Fruit fly (Drosophila melanogaster) whole organism, embryonic: Measurements from ENCODE around the gene CG14340.
A peak's percentile ranks its signal among the peaks of the same experiment; 100 is the strongest.

ENCODE experiments used
- ATbp ChIP-seq: fragments of 200-800 bp; sonication (Bioruptor generic); optimal IDR thresholded peaks from 2 replicates; lab custom pipeline; 2017; ENCODE audit warnings: missing biosample characterization, mild to moderate bottlenecking, missing genetic modification characterization, missing genetic modification reagents
- Atf-2 ChIP-seq: fragments of 200-800 bp; sonication (Bioruptor generic); optimal IDR thresholded peaks from 2 replicates; lab custom pipeline; 2016; ENCODE audit warnings: missing biosample characterization, missing genetic modification characterization
- CG12071 ChIP-seq: fragments of 200-800 bp; sonication (Bioruptor generic); optimal IDR thresholded peaks from 3 replicates; lab custom pipeline; 2018; ENCODE audit warnings: missing biosample characterization, mild to moderate bottlenecking, missing genetic modification characterization
- CG12155 ChIP-seq: fragments of 200-800 bp; sonication (Bioruptor generic); optimal IDR thresholded peaks from 3 replicates; lab custom pipeline; 2016; ENCODE audit warnings: missing biosample characterization, missing genetic modification characterization
- CG12299 ChIP-seq: fragments of 200-800 bp; sonication (Bioruptor generic); optimal IDR thresholded peaks from 2 replicates; lab custom pipeline; 2018; ENCODE audit warnings: missing biosample characterization, mild to moderate bottlenecking, missing genetic modification characterization
- CG13287 ChIP-seq: fragments of 200-800 bp; sonication (Bioruptor generic); IDR thresholded peaks from 2 replicates; pipeline ENCODE4 v1.3.6; 2022; ENCODE audit warnings: missing biosample characterization, missing genetic modification characterization; ENCODE audit not compliant: partially characterized antibody
- CG14014 ChIP-seq: fragments of 200-800 bp; sonication (Bioruptor generic); IDR thresholded peaks from 2 replicates; pipeline ENCODE4 v1.3.6; 2022; ENCODE audit warnings: missing biosample characterization, missing genetic modification characterization
- CG14710 ChIP-seq: fragments of 200-800 bp; sonication (Bioruptor generic); optimal IDR thresholded peaks from 3 replicates; lab custom pipeline; 2019; ENCODE audit warnings: missing biosample characterization, mild to moderate bottlenecking, missing genetic modification characterization, moderate library complexity
- CG16863 ChIP-seq: fragments of 200-800 bp; sonication (Bioruptor generic); optimal IDR thresholded peaks from 3 replicates; lab custom pipeline; 2016; ENCODE audit warnings: missing biosample characterization, missing genetic modification characterization
- CG17912 ChIP-seq: fragments of 200-800 bp; sonication (Bioruptor generic); optimal IDR thresholded peaks from 2 replicates; lab custom pipeline; 2018; ENCODE audit warnings: missing biosample characterization, mild to moderate bottlenecking, missing genetic modification characterization
- CG2116 ChIP-seq: fragments of 200-800 bp; sonication (Bioruptor generic); optimal IDR thresholded peaks from 3 replicates; lab custom pipeline; 2018; ENCODE audit warnings: missing biosample characterization, mild to moderate bottlenecking, missing genetic modification characterization
- CG2199 ChIP-seq: fragments of 200-800 bp; sonication (Bioruptor generic); IDR thresholded peaks from 3 replicates; pipeline ENCODE4 v1.3.6; 2022; ENCODE audit warnings: missing biosample characterization, missing genetic modification characterization
- CG4360 ChIP-seq: fragments of 200-800 bp; sonication (Bioruptor generic); IDR thresholded peaks from 2 replicates; pipeline ENCODE4 v1.3.6; 2022; ENCODE audit warnings: missing biosample characterization, missing genetic modification characterization
- CG4820 ChIP-seq: fragments of 200-800 bp; sonication (Bioruptor generic); optimal IDR thresholded peaks from 3 replicates; lab custom pipeline; 2016; ENCODE audit warnings: missing biosample characterization, missing genetic modification characterization
- CG6254 ChIP-seq: fragments of 200-800 bp; sonication (Bioruptor generic); optimal IDR thresholded peaks from 3 replicates; lab custom pipeline; 2017; ENCODE audit warnings: mild to moderate bottlenecking, missing biosample characterization, missing genetic modification reagents, missing genetic modification characterization
- CG6765 ChIP-seq: fragments of 200-800 bp; sonication (Bioruptor generic); optimal IDR thresholded peaks from 3 replicates; lab custom pipeline; 2017; ENCODE audit warnings: missing biosample characterization, mild to moderate bottlenecking, missing genetic modification characterization
- CG6791 ChIP-seq: fragments of 200-800 bp; sonication (Bioruptor generic); IDR thresholded peaks from 3 replicates; pipeline ENCODE4 v1.3.6; 2022; ENCODE audit warnings: missing biosample characterization, missing genetic modification characterization; ENCODE audit not compliant: partially characterized antibody
- CG6813 ChIP-seq: fragments of 200-800 bp; sonication (Bioruptor generic); optimal IDR thresholded peaks from 2 replicates; lab custom pipeline; 2017; ENCODE audit warnings: missing biosample characterization, missing genetic modification characterization, mild to moderate bottlenecking, moderate library complexity, missing genetic modification reagents
- CG7963 ChIP-seq: fragments of 200-800 bp; sonication (Bioruptor generic); IDR thresholded peaks from 3 replicates; pipeline ENCODE4 v1.3.6; 2022; ENCODE audit warnings: missing biosample characterization, missing genetic modification characterization; ENCODE audit not compliant: partially characterized antibody
- CG8944 ChIP-seq: fragments of 200-800 bp; sonication (Bioruptor generic); optimal IDR thresholded peaks from 3 replicates; lab custom pipeline; 2016; ENCODE audit warnings: missing biosample characterization, missing genetic modification characterization
- CG9609 ChIP-seq: fragments of 200-800 bp; sonication (Bioruptor generic); optimal IDR thresholded peaks from 3 replicates; lab custom pipeline; 2016; ENCODE audit warnings: missing biosample characterization, missing genetic modification characterization
- HLH54F ChIP-seq: fragments of 200-800 bp; sonication (Bioruptor generic); optimal IDR thresholded peaks from 3 replicates; lab custom pipeline; 2016; ENCODE audit warnings: missing biosample characterization, missing genetic modification characterization
- HmgZ ChIP-seq: fragments of 200-800 bp; sonication (Bioruptor generic); optimal IDR thresholded peaks from 2 replicates; lab custom pipeline; 2018; ENCODE audit warnings: missing biosample characterization, mild to moderate bottlenecking, missing genetic modification characterization
- Jarid2 ChIP-seq: fragments of 200-800 bp; sonication (Bioruptor generic); optimal IDR thresholded peaks from 3 replicates; lab custom pipeline; 2017; ENCODE audit warnings: mild to moderate bottlenecking, missing biosample characterization, missing genetic modification reagents, missing genetic modification characterization
- MTF-1 ChIP-seq: fragments of 200-800 bp; sonication (Bioruptor generic); optimal IDR thresholded peaks from 2 replicates; lab custom pipeline; 2018; ENCODE audit warnings: missing biosample characterization, mild to moderate bottlenecking, missing genetic modification characterization, borderline replicate concordance
- Meics ChIP-seq: fragments of 200-800 bp; sonication (Bioruptor generic); optimal IDR thresholded peaks from 2 replicates; lab custom pipeline; 2017; ENCODE audit warnings: missing biosample characterization, mild to moderate bottlenecking, missing genetic modification characterization
- NC2β ChIP-seq: fragments of 200-800 bp; sonication (Bioruptor generic); optimal IDR thresholded peaks from 2 replicates; lab custom pipeline; 2016; ENCODE audit warnings: missing biosample characterization, missing genetic modification characterization
- Ptx1 ChIP-seq: fragments of 200-800 bp; sonication (Bioruptor generic); IDR thresholded peaks from 2 replicates; pipeline ENCODE4 v1.3.6; 2022; ENCODE audit warnings: missing biosample characterization, missing genetic modification characterization
- Scr ChIP-seq: fragments of 200-800 bp; sonication (Bioruptor generic); IDR thresholded peaks from 2 replicates; pipeline ENCODE4 v1.3.6; 2022; ENCODE audit warnings: missing biosample characterization, missing genetic modification characterization; ENCODE audit not compliant: partially characterized antibody
- Sin3A ChIP-seq: fragments of >200 bp; optimal IDR thresholded peaks from 2 replicates; lab custom pipeline; 2018
- Spps ChIP-seq: fragments of 200-800 bp; sonication (Bioruptor generic); optimal IDR thresholded peaks from 2 replicates; lab custom pipeline; 2018; ENCODE audit warnings: missing biosample characterization, mild to moderate bottlenecking, missing genetic modification characterization
- Xbp1 ChIP-seq: fragments of 200-800 bp; sonication (Bioruptor generic); optimal IDR thresholded peaks from 3 replicates; lab custom pipeline; 2016; ENCODE audit warnings: missing biosample characterization, mild to moderate bottlenecking, missing genetic modification characterization
- Xrp1 ChIP-seq: fragments of 200-800 bp; sonication (Bioruptor generic); IDR thresholded peaks from 2 replicates; pipeline ENCODE4 v1.3.6; 2022; ENCODE audit warnings: missing biosample characterization, missing genetic modification characterization
- ara ChIP-seq: fragments of 200-800 bp; sonication (Bioruptor generic); IDR thresholded peaks from 2 replicates; pipeline ENCODE4 v1.3.6; 2022; ENCODE audit warnings: missing biosample characterization, missing genetic modification characterization
- ash1 ChIP-seq: fragments of 200-800 bp; sonication (Bioruptor generic); optimal IDR thresholded peaks from 2 replicates; lab custom pipeline; 2018; ENCODE audit warnings: missing biosample characterization, mild to moderate bottlenecking, missing genetic modification characterization
- bsh ChIP-seq, 2 experiments: fragments of 200-800 bp; sonication (Bioruptor generic); optimal IDR thresholded peaks; 2 replicates each; lab custom pipeline; 2017 to 2018; ENCODE audit warnings: mild to moderate bottlenecking in 2 of 2, missing biosample characterization in 2 of 2, missing genetic modification characterization in 2 of 2, moderate library complexity in 1 of 2
- chn ChIP-seq: fragments of 200-800 bp; sonication (Bioruptor generic); optimal IDR thresholded peaks from 2 replicates; lab custom pipeline; 2016; ENCODE audit warnings: missing biosample characterization, missing genetic modification characterization
- ci ChIP-seq: fragments of 200-800 bp; sonication (Bioruptor generic); IDR thresholded peaks from 3 replicates; pipeline ENCODE4 v1.3.6; 2022; ENCODE audit warnings: missing biosample characterization, missing genetic modification characterization
- dysf ChIP-seq: fragments of 200-800 bp; sonication (Bioruptor generic); IDR thresholded peaks from 3 replicates; pipeline ENCODE4 v1.3.6; 2022; ENCODE audit warnings: missing biosample characterization, missing genetic modification characterization
- en ChIP-seq: fragments of 200-800 bp; sonication (Bioruptor generic); optimal IDR thresholded peaks from 2 replicates; lab custom pipeline; 2016; ENCODE audit warnings: missing biosample characterization, missing genetic modification characterization
- her ChIP-seq: fragments of 200-800 bp; sonication (Bioruptor generic); optimal IDR thresholded peaks from 2 replicates; lab custom pipeline; 2016; ENCODE audit warnings: missing biosample characterization, missing genetic modification characterization
- klu ChIP-seq: fragments of 200-800 bp; sonication (Bioruptor generic); IDR thresholded peaks from 2 replicates; pipeline ENCODE4 v1.3.6; 2022; ENCODE audit warnings: missing biosample characterization, missing genetic modification characterization
- nerfin-2 ChIP-seq: fragments of 200-800 bp; sonication (Bioruptor generic); IDR thresholded peaks from 2 replicates; pipeline ENCODE4 v1.3.6; 2022; ENCODE audit warnings: missing biosample characterization, missing genetic modification characterization; ENCODE audit not compliant: partially characterized antibody
- pho ChIP-seq: fragments of 200-800 bp; sonication (Bioruptor generic); optimal IDR thresholded peaks from 2 replicates; lab custom pipeline; 2016; ENCODE audit warnings: missing biosample characterization, missing genetic modification characterization
- phol ChIP-seq: fragments of 200-800 bp; sonication (Bioruptor generic); optimal IDR thresholded peaks from 3 replicates; lab custom pipeline; 2018; ENCODE audit warnings: missing biosample characterization, mild to moderate bottlenecking, missing genetic modification characterization, moderate library complexity
- rib ChIP-seq: fragments of 200-800 bp; sonication (Bioruptor generic); IDR thresholded peaks from 2 replicates; pipeline ENCODE4 v1.3.6; 2022; ENCODE audit warnings: missing biosample characterization, missing genetic modification characterization
- stc ChIP-seq: fragments of 200-800 bp; sonication (Bioruptor generic); IDR thresholded peaks from 2 replicates; pipeline ENCODE4 v1.3.6; 2022; ENCODE audit warnings: missing biosample characterization, missing genetic modification characterization
- unc-4 ChIP-seq: fragments of 200-800 bp; sonication (Bioruptor generic); IDR thresholded peaks from 2 replicates; pipeline ENCODE4 v1.3.6; 2022; ENCODE audit warnings: missing biosample characterization, missing genetic modification characterization; ENCODE audit not compliant: partially characterized antibody
- zen2 ChIP-seq: fragments of 200-800 bp; sonication (Bioruptor generic); IDR thresholded peaks from 3 replicates; pipeline ENCODE4 v1.3.6; 2022; ENCODE audit warnings: missing biosample characterization, missing genetic modification characterization; ENCODE audit not compliant: partially characterized antibody

The CG14340 gene

dm6 chr2L:1077469-1077993, 35.2 kb upstream of the CG14340 start, which contains the start of the genes S and ast (continued):
- TF ChIP-seq her (GFP tag; lab: Kevin White, UChicago), result peak; percentile 67
- peak; percentile 24 for TF ChIP-seq Atf-2 (GFP tag; lab: Kevin White, UChicago)
- no peak for TF ChIP-seq CG12155 (GFP tag; lab: Kevin White, UChicago)
- TF ChIP-seq CG14014 (GFP tag; lab: Robert Waterston, UW), result 0 out of 2 replicates have a peak, but pooled peaks have one; percentile 26
- peak; percentile 92 for TF ChIP-seq CG7963 (GFP tag; lab: Robert Waterston, UW)
- TF ChIP-seq CG4820, result no peak
- peak; percentile 20 for TF ChIP-seq CG17912 (GFP tag; lab: Kevin White, UChicago)
- TF ChIP-seq CG12071 (GFP tag; lab: Kevin White, UChicago), result no peak
- TF ChIP-seq chn (GFP tag; lab: Kevin White, UChicago), result peak; percentile 52
- peak; percentile 11 for TF ChIP-seq CG8944
- TF ChIP-seq nerfin-2 (GFP tag; lab: Robert Waterston, UW), result peak; percentile 93
- TF ChIP-seq CG9609 (GFP tag; lab: Kevin White, UChicago), result peak; percentile 26
- TF ChIP-seq CG14710 (tag; lab: Kevin White, UChicago), result peak; percentile 59
- peak; percentile 75 for TF ChIP-seq HmgZ (tag; lab: Kevin White, UChicago)
- TF ChIP-seq ara (GFP tag; lab: Robert Waterston, UW), result 0 out of 2 replicates have a peak, but pooled peaks have one; percentile 6
- TF ChIP-seq dysf (GFP tag; lab: Robert Waterston, UW), result 0 out of 3 replicates have a peak, but pooled peaks have one; percentile 27
- TF ChIP-seq CG2199 (GFP tag; lab: Robert Waterston, UW), result 0 out of 3 replicates have a peak, but pooled peaks have one; percentile 42
- peak; percentile 14; the same call in 1 of the 2 replicates for TF ChIP-seq Xrp1
- peak; percentile 55 for TF ChIP-seq CG12299 (tag; lab: Kevin White, UChicago)
- TF ChIP-seq bsh (GFP tag; optimal IDR thresholded peaks at IDR 0.05; lab: Kevin White, UChicago), result peak in 1 of 2 experiments; percentile 31
- TF ChIP-seq klu (GFP tag; lab: Robert Waterston, UW), result peak; percentile 40; the same call in 1 of the 2 replicates
- peak; percentile 58 for TF ChIP-seq CG2116 (GFP tag; lab: Kevin White, UChicago)
- no peak for TF ChIP-seq en
- TF ChIP-seq Jarid2 (GFP tag; lab: Kevin White, UChicago), result peak; percentile 91
- peak; percentile 6 for TF ChIP-seq ATbp (GFP tag; lab: Kevin White, UChicago)
- peak; percentile 62 for TF ChIP-seq pho (GFP tag; lab: Kevin White, UChicago)
- TF ChIP-seq ash1, result no peak
- TF ChIP-seq CG6254, result no peak
- TF ChIP-seq Sin3A (lab: Kevin White, UChicago), result peak; percentile 82
- peak; percentile 40 for TF ChIP-seq Xbp1
- TF ChIP-seq Ptx1 (GFP tag; lab: Robert Waterston, UW), result 0 out of 2 replicates have a peak, but pooled peaks have one; percentile 17
- peak; percentile 60 for TF ChIP-seq NC2β
- TF ChIP-seq HLH54F (GFP tag; lab: Kevin White, UChicago), result peak; percentile 34
- peak; percentile 95 for TF ChIP-seq zen2 (GFP tag; lab: Robert Waterston, UW)
- peak; percentile 59; the same call in 1 of the 2 replicates for TF ChIP-seq rib (GFP tag; lab: Robert Waterston, UW)
- 0 out of 2 replicates have a peak, but pooled peaks have one; percentile 8 for TF ChIP-seq stc (GFP tag; lab: Robert Waterston, UW)
- peak; percentile 98 for TF ChIP-seq unc-4 (GFP tag; lab: Robert Waterston, UW)
- peak; percentile 50 for TF ChIP-seq phol (tag; lab: Kevin White, UChicago)
- TF ChIP-seq Spps (tag; lab: Kevin White, UChicago), result no peak
- peak; percentile 99 for TF ChIP-seq CG13287
- TF ChIP-seq CG6813, result peak; percentile 26
- peak; percentile 52 for TF ChIP-seq CG16863 (GFP tag; lab: Kevin White, UChicago)
- no peak for TF ChIP-seq MTF-1 (GFP tag; lab: Kevin White, UChicago)
- peak; percentile 98 for TF ChIP-seq CG6791 (GFP tag; lab: Robert Waterston, UW)
- TF ChIP-seq Scr, result peak; percentile 97
- peak; percentile 45 for TF ChIP-seq Meics (GFP tag; lab: Kevin White, UChicago)
- peak; percentile 74; the same call in 2 of the 3 replicates for TF ChIP-seq ci (GFP tag; lab: Robert Waterston, UW)
- TF ChIP-seq CG6765 (GFP tag; lab: Kevin White, UChicago), result peak; percentile 36
- TF ChIP-seq CG4360 (GFP tag; lab: Robert Waterston, UW), result no peak
